Fruit fly (Drosophila melanogaster) whole organism, embryonic: ENCODE measurements around the gene Z600.

ENCODE experiments used
- Antp ChIP-seq: fragments of 200-800 bp; sonication (Bioruptor generic); optimal IDR thresholded peaks from 3 replicates; lab custom pipeline; 2016; ENCODE audit warnings: missing biosample characterization, missing genetic modification characterization
- BtbVII ChIP-seq: fragments of 200-800 bp; sonication (Bioruptor generic); optimal IDR thresholded peaks from 3 replicates; lab custom pipeline; 2017; ENCODE audit warnings: missing biosample characterization, mild to moderate bottlenecking, missing genetic modification characterization
- CG11093 ChIP-seq: fragments of 200-800 bp; sonication (Bioruptor generic); IDR thresholded peaks from 3 replicates; pipeline ENCODE4 v1.3.6; 2022; ENCODE audit warnings: missing biosample characterization, missing genetic modification characterization
- CG12391 ChIP-seq: fragments of 200-800 bp; sonication (Bioruptor generic); optimal IDR thresholded peaks from 3 replicates; lab custom pipeline; 2018; ENCODE audit warnings: missing biosample characterization, mild to moderate bottlenecking, missing genetic modification characterization, moderate library complexity
- CG12659 ChIP-seq: fragments of 200-800 bp; sonication (Bioruptor generic); optimal IDR thresholded peaks from 3 replicates; lab custom pipeline; 2017; ENCODE audit warnings: mild to moderate bottlenecking, missing biosample characterization, missing genetic modification reagents, missing genetic modification characterization
- CG13624 ChIP-seq: fragments of 200-800 bp; sonication (Bioruptor generic); optimal IDR thresholded peaks from 2 replicates; lab custom pipeline; 2016; ENCODE audit warnings: missing biosample characterization, missing genetic modification characterization
- CG14014 ChIP-seq: fragments of 200-800 bp; sonication (Bioruptor generic); IDR thresholded peaks from 2 replicates; pipeline ENCODE4 v1.3.6; 2022; ENCODE audit warnings: missing biosample characterization, missing genetic modification characterization
- CG18599 ChIP-seq: fragments of 200-800 bp; sonication (Bioruptor generic); optimal IDR thresholded peaks from 3 replicates; lab custom pipeline; 2017; ENCODE audit warnings: missing biosample characterization, missing genetic modification characterization, mild to moderate bottlenecking, moderate library complexity, missing genetic modification reagents
- CG2199 ChIP-seq: fragments of 200-800 bp; sonication (Bioruptor generic); IDR thresholded peaks from 3 replicates; pipeline ENCODE4 v1.3.6; 2022; ENCODE audit warnings: missing biosample characterization, missing genetic modification characterization
- CG30431 ChIP-seq: fragments of 200-800 bp; sonication (Bioruptor generic); optimal IDR thresholded peaks from 2 replicates; lab custom pipeline; 2017; ENCODE audit warnings: missing biosample characterization, missing genetic modification characterization
- CG33213 ChIP-seq: fragments of 200-800 bp; sonication (Bioruptor generic); optimal IDR thresholded peaks from 3 replicates; lab custom pipeline; 2016; ENCODE audit warnings: missing biosample characterization, missing genetic modification characterization
- CG3407 ChIP-seq: fragments of 200-800 bp; sonication (Bioruptor generic); optimal IDR thresholded peaks from 2 replicates; lab custom pipeline; 2018; ENCODE audit warnings: missing biosample characterization, mild to moderate bottlenecking, missing genetic modification characterization
- CG34224 ChIP-seq: fragments of 200-800 bp; sonication (Bioruptor generic); IDR thresholded peaks from 3 replicates; pipeline ENCODE4 v1.3.6; 2022; ENCODE audit warnings: missing biosample characterization, missing genetic modification characterization; ENCODE audit not compliant: partially characterized antibody
- CG42726 ChIP-seq: fragments of 200-800 bp; sonication (Bioruptor generic); IDR thresholded peaks from 2 replicates; pipeline ENCODE4 v1.3.6; 2022; ENCODE audit warnings: missing biosample characterization, missing genetic modification characterization; ENCODE audit not compliant: partially characterized antibody
- CG7839 ChIP-seq: fragments of 200-800 bp; sonication (Bioruptor generic); optimal IDR thresholded peaks from 3 replicates; lab custom pipeline; 2018; ENCODE audit warnings: missing biosample characterization, mild to moderate bottlenecking, missing genetic modification characterization, moderate library complexity
- CG7963 ChIP-seq: fragments of 200-800 bp; sonication (Bioruptor generic); IDR thresholded peaks from 3 replicates; pipeline ENCODE4 v1.3.6; 2022; ENCODE audit warnings: missing biosample characterization, missing genetic modification characterization; ENCODE audit not compliant: partially characterized antibody
- CG8281 ChIP-seq: fragments of 200-800 bp; sonication (Bioruptor generic); optimal IDR thresholded peaks from 2 replicates; lab custom pipeline; 2018; ENCODE audit warnings: missing biosample characterization, mild to moderate bottlenecking, missing genetic modification characterization, moderate library complexity
- CG8944 ChIP-seq: fragments of 200-800 bp; sonication (Bioruptor generic); optimal IDR thresholded peaks from 3 replicates; lab custom pipeline; 2016; ENCODE audit warnings: missing biosample characterization, missing genetic modification characterization
- CG9215 ChIP-seq: fragments of 200-800 bp; sonication (Bioruptor generic); IDR thresholded peaks from 2 replicates; pipeline ENCODE4 v1.3.6; 2022; ENCODE audit warnings: missing biosample characterization, missing genetic modification characterization
- CG9817 ChIP-seq: fragments of 200-800 bp; sonication (Bioruptor generic); optimal IDR thresholded peaks from 2 replicates; lab custom pipeline; 2018; ENCODE audit warnings: missing biosample characterization, mild to moderate bottlenecking, missing genetic modification characterization, moderate library complexity
- Ets65A ChIP-seq: fragments of 200-800 bp; sonication (Bioruptor generic); peaks from one replicate; lab custom pipeline; 2016; ENCODE audit warnings: missing biosample characterization, missing genetic modification characterization
- HLH4C ChIP-seq: fragments of 200-800 bp; sonication (Bioruptor generic); IDR thresholded peaks from 3 replicates; pipeline ENCODE4 v1.3.6; 2022; ENCODE audit warnings: missing biosample characterization, missing genetic modification characterization; ENCODE audit not compliant: partially characterized antibody
- Hr51 ChIP-seq, 2 experiments: fragments of 200-800 bp; sonication (Bioruptor generic); optimal IDR thresholded peaks; 2 replicates in 1 of 2; 3 replicates in 1 of 2; lab custom pipeline; 2016 to 2018; ENCODE audit warnings: missing biosample characterization in 2 of 2, missing genetic modification characterization in 2 of 2, mild to moderate bottlenecking in 1 of 2, moderate library complexity in 1 of 2
- Rx ChIP-seq: fragments of 200-800 bp; sonication (Bioruptor generic); IDR thresholded peaks from 2 replicates; pipeline ENCODE4 v1.3.6; 2022; ENCODE audit warnings: missing biosample characterization, missing genetic modification characterization
- Six4 ChIP-seq: fragments of 200-800 bp; sonication (Bioruptor generic); optimal IDR thresholded peaks from 2 replicates; lab custom pipeline; 2016; ENCODE audit warnings: missing biosample characterization, missing genetic modification characterization
- Ssrp ChIP-seq: fragments of 200-800 bp; sonication (Bioruptor generic); optimal IDR thresholded peaks from 2 replicates; lab custom pipeline; 2018; ENCODE audit warnings: missing biosample characterization, mild to moderate bottlenecking, missing genetic modification characterization, moderate library complexity
- Vsx1 ChIP-seq: fragments of 200-800 bp; sonication (Bioruptor generic); optimal IDR thresholded peaks from 2 replicates; lab custom pipeline; 2017; ENCODE audit warnings: missing biosample characterization, mild to moderate bottlenecking, missing genetic modification characterization, missing genetic modification reagents
- ase ChIP-seq: fragments of 200-800 bp; sonication (Bioruptor generic); IDR thresholded peaks from 3 replicates; pipeline ENCODE4 v1.3.6; 2022; ENCODE audit warnings: missing biosample characterization, missing genetic modification characterization
- cas ChIP-seq: fragments of 200-800 bp; sonication (Bioruptor generic); IDR thresholded peaks from 2 replicates; pipeline ENCODE4 v1.3.6; 2022; ENCODE audit warnings: missing biosample characterization, missing genetic modification characterization
- chm ChIP-seq: fragments of 200-800 bp; sonication (Bioruptor generic); IDR thresholded peaks from 2 replicates; pipeline ENCODE4 v1.3.6; 2022; ENCODE audit warnings: missing biosample characterization, missing genetic modification characterization
- dmrt99B ChIP-seq: fragments of 200-800 bp; sonication (Bioruptor generic); optimal IDR thresholded peaks from 2 replicates; lab custom pipeline; 2018; ENCODE audit warnings: missing biosample characterization, mild to moderate bottlenecking, missing genetic modification characterization, moderate library complexity
- esg ChIP-seq: fragments of 200-800 bp; sonication (Bioruptor generic); conservative IDR thresholded peaks from 2 replicates; pipeline ENCODE4 v1.3.6; 2022; ENCODE audit warnings: missing biosample characterization, missing genetic modification characterization
- gcm ChIP-seq: fragments of 200-800 bp; sonication (Bioruptor generic); optimal IDR thresholded peaks from 2 replicates; lab custom pipeline; 2019; ENCODE audit warnings: missing biosample characterization, mild to moderate bottlenecking, missing genetic modification characterization, moderate library complexity
- grau ChIP-seq: fragments of 200-800 bp; optimal IDR thresholded peaks from 3 replicates; lab custom pipeline; 2019; ENCODE audit warnings: missing biosample characterization, mild to moderate bottlenecking, missing genetic modification characterization, moderate library complexity
- kah ChIP-seq: fragments of 200-800 bp; sonication (Bioruptor generic); optimal IDR thresholded peaks from 2 replicates; lab custom pipeline; 2018; ENCODE audit warnings: missing biosample characterization, mild to moderate bottlenecking, missing genetic modification characterization
- ken ChIP-seq: fragments of 200-800 bp; sonication (Bioruptor generic); IDR thresholded peaks from 3 replicates; pipeline ENCODE4 v1.3.6; 2022; ENCODE audit warnings: missing biosample characterization, missing genetic modification characterization
- lbe ChIP-seq: fragments of 200-800 bp; sonication (Bioruptor generic); optimal IDR thresholded peaks from 2 replicates; lab custom pipeline; 2016; ENCODE audit warnings: missing biosample characterization, mild to moderate bottlenecking, missing genetic modification characterization
- luna ChIP-seq: fragments of 200-800 bp; sonication (Bioruptor generic); optimal IDR thresholded peaks from 2 replicates; lab custom pipeline; 2016; ENCODE audit warnings: missing biosample characterization, missing genetic modification characterization
- oc ChIP-seq: fragments of 200-800 bp; sonication (Bioruptor generic); optimal IDR thresholded peaks from 2 replicates; lab custom pipeline; 2018; ENCODE audit warnings: missing biosample characterization, mild to moderate bottlenecking, missing genetic modification characterization, moderate library complexity
- pan ChIP-seq, 4 experiments: fragments of >200 bp in 3 of 4; fragments of 200-800 bp in 1 of 4; sonication (Bioruptor generic) in 1 of 4; optimal IDR thresholded peaks in 3 of 4; IDR thresholded peaks in 1 of 4; 2 replicates each; pipeline versions ENCODE4 v1.3.6 to Lab custom; 2017 to 2022; ENCODE audit warnings: missing biosample characterization in 2 of 4, missing genetic modification characterization in 2 of 4, mixed read lengths in 1 of 4
- sima ChIP-seq: fragments of 200-800 bp; sonication (Bioruptor generic); optimal IDR thresholded peaks from 2 replicates; lab custom pipeline; 2016; ENCODE audit warnings: missing biosample characterization, missing genetic modification characterization
- slp2 ChIP-seq: fragments of 200-800 bp; sonication (Bioruptor generic); optimal IDR thresholded peaks from 2 replicates; lab custom pipeline; 2016; ENCODE audit warnings: missing biosample characterization, missing genetic modification characterization
- ssp ChIP-seq: fragments of 200-800 bp; sonication (Bioruptor generic); IDR thresholded peaks from 2 replicates; pipeline ENCODE4 v1.3.6; 2022; ENCODE audit warnings: missing biosample characterization, missing genetic modification characterization
- tin ChIP-seq: fragments of 200-800 bp; sonication (Bioruptor generic); optimal IDR thresholded peaks from 3 replicates; lab custom pipeline; 2016; ENCODE audit warnings: missing biosample characterization, missing genetic modification characterization
- tna ChIP-seq: fragments of 200-800 bp; sonication (Bioruptor generic); IDR thresholded peaks from 2 replicates; pipeline ENCODE4 v1.3.6; 2022; ENCODE audit warnings: missing biosample characterization, missing genetic modification characterization; ENCODE audit not compliant: partially characterized antibody
- unc-4 ChIP-seq: fragments of 200-800 bp; sonication (Bioruptor generic); IDR thresholded peaks from 2 replicates; pipeline ENCODE4 v1.3.6; 2022; ENCODE audit warnings: missing biosample characterization, missing genetic modification characterization; ENCODE audit not compliant: partially characterized antibody
- vvl ChIP-seq: fragments of 200-800 bp; sonication (Bioruptor generic); IDR thresholded peaks from 2 replicates; pipeline ENCODE4 v1.3.6; 2022; ENCODE audit warnings: missing biosample characterization, missing genetic modification characterization
- yki ChIP-seq: fragments of >200 bp; optimal IDR thresholded peaks from 3 replicates; lab custom pipeline; 2018

Z600 gene

dm6 chr3L:15533402-15534129 lies 24.7 kb downstream of the Z600 start (continued):
- TF ChIP-seq tna: no peak
- peak; percentile 35; the same call in 1 of the 2 replicates for TF ChIP-seq vvl (GFP tag; lab: Robert Waterston, UW)
- peak; percentile 31 for TF ChIP-seq CG12659 (GFP tag; lab: Kevin White, UChicago)
- TF ChIP-seq CG9817 (tag; lab: Kevin White, UChicago): peak; percentile 28
- TF ChIP-seq CG7839 (tag; lab: Kevin White, UChicago): peak; percentile 26
- peak; percentile 18; the same call in 1 of the 2 replicates for TF ChIP-seq esg (GFP tag; lab: Robert Waterston, UW)
- TF ChIP-seq dmrt99B: peak; percentile 81
- no peak for TF ChIP-seq CG7963 (GFP tag; lab: Robert Waterston, UW)
- no peak for TF ChIP-seq CG30431 (GFP tag; lab: Kevin White, UChicago)
- TF ChIP-seq lbe (GFP tag; lab: Kevin White, UChicago): peak; percentile 87
- TF ChIP-seq ase: no peak
- peak; percentile 40 for TF ChIP-seq CG8944
- no peak for TF ChIP-seq CG34224 (GFP tag; lab: Robert Waterston, UW)
- no peak for TF ChIP-seq Vsx1 (GFP tag; lab: Kevin White, UChicago)
- no peak for TF ChIP-seq CG42726 (GFP tag; lab: Robert Waterston, UW)
- TF ChIP-seq Ets65A (GFP tag; lab: Kevin White, UChicago): peak; percentile 85
- TF ChIP-seq Six4 (GFP tag; lab: Kevin White, UChicago): peak; percentile 23
- 0 out of 3 replicates have a peak, but pooled peaks have one; percentile 6 for TF ChIP-seq CG11093 (GFP tag; lab: Robert Waterston, UW)
- no peak for TF ChIP-seq tin (GFP tag; lab: Kevin White, UChicago)
- TF ChIP-seq Antp (GFP tag; lab: Kevin White, UChicago): peak; percentile 38
- TF ChIP-seq grau (tag; lab: Kevin White, UChicago): peak; percentile 36
- peak in 1 of 2 experiments; percentile 65 for TF ChIP-seq Hr51 (GFP tag; optimal IDR thresholded peaks at IDR 0.05; lab: Kevin White, UChicago)
- peak; percentile 32 for TF ChIP-seq CG12391 (tag; lab: Kevin White, UChicago)
- 0 out of 2 replicates have a peak, but pooled peaks have one; percentile 5 for TF ChIP-seq cas
- peak; percentile 35 for TF ChIP-seq CG18599 (GFP tag; lab: Kevin White, UChicago)
- peak; percentile 40 for TF ChIP-seq Ssrp
- no peak for TF ChIP-seq luna
- TF ChIP-seq slp2: no peak
- TF ChIP-seq chm (GFP tag; lab: Robert Waterston, UW): no peak
- no peak for TF ChIP-seq sima (GFP tag; lab: Kevin White, UChicago)
- TF ChIP-seq CG2199 (GFP tag; lab: Robert Waterston, UW): 0 out of 3 replicates have a peak, but pooled peaks have one; percentile 26
- TF ChIP-seq Rx (GFP tag; lab: Robert Waterston, UW): peak; percentile 35
- peak; percentile 11 for TF ChIP-seq CG8281 (tag; lab: Kevin White, UChicago)
- TF ChIP-seq CG33213: no peak
- no peak for TF ChIP-seq ssp (GFP tag; lab: Robert Waterston, UW)
- TF ChIP-seq gcm: peak; percentile 45
- TF ChIP-seq pan (optimal IDR thresholded peaks at IDR 0.05; lab: Kevin White, UChicago): no peak
- peak in 1 of 2 experiments; percentile 22 for TF ChIP-seq pan (GFP tag; optimal IDR thresholded peaks at IDR 0.05 in 1 of 2, IDR thresholded peaks at IDR 0.05 in 1 of 2)
- TF ChIP-seq CG13624 (GFP tag; lab: Kevin White, UChicago): peak; percentile 1
- peak; percentile 11; the same call in 1 of the 2 replicates for TF ChIP-seq CG9215 (GFP tag; lab: Robert Waterston, UW)
- TF ChIP-seq ken (GFP tag; lab: Robert Waterston, UW): peak; percentile 35; the same call in 1 of the 3 replicates
- TF ChIP-seq kah (GFP tag; lab: Kevin White, UChicago): no peak
- TF ChIP-seq unc-4: no peak
- peak; percentile 11 for TF ChIP-seq CG3407 (GFP tag; lab: Kevin White, UChicago)
- peak; percentile 66 for TF ChIP-seq oc (tag; lab: Kevin White, UChicago)
- no peak for TF ChIP-seq BtbVII
- TF ChIP-seq yki (lab: Kevin White, UChicago): no peak
- no peak for TF ChIP-seq CG14014 (GFP tag; lab: Robert Waterston, UW)
- TF ChIP-seq HLH4C (GFP tag; lab: Robert Waterston, UW): no peak
